Worm (Caenorhabditis elegans): Measurements from ENCODE around the gene Y7A5A.24.

DNA sequence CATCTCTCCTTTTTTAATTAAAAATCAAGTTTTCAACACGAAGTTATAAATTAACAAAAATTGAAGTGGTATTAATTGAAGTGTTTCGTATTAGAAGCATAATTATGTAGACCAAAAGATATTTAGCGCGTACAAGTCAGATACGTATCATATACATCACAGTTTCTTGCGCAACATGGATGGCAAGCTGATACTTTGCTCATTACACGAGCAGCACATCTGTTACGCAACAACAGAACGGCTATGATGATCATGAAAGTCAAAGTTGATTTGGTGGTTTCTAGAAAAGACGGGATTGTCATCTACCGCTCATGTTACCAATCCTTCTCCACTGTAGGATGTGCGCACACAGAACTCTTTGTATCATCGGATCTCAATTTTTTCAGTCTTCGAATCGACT is 32.6 kb upstream of the Y7A5A.24 start:
- TF ChIP-seq nhr-67 (tag; optimal IDR thresholded peaks at IDR 0.05) (no peak), fkh-10 (GFP tag; optimal IDR thresholded peaks at IDR 0.05) (no peak), ZK546.5 (tag; optimal IDR thresholded peaks at IDR 0.05) (no peak), nhr-11 (tag; optimal IDR thresholded peaks at IDR 0.05) (no peak), aly-2 (tag; optimal IDR thresholded peaks at IDR 0.05) (no peak), snpc-4 (tag; optimal IDR thresholded peaks at IDR 0.05) (no peak), nhr-76 (tag; optimal IDR thresholded peaks at IDR 0.05) (no peak), unc-62 (GFP tag; optimal IDR thresholded peaks at IDR 0.05) (no peak), egl-27 (tag; optimal IDR thresholded peaks at IDR 0.05) (no peak), nfya-1 (tag; optimal IDR thresholded peaks at IDR 0.05; ENCODE audit: insufficient read depth) (no peak)
